Fruit fly (Drosophila melanogaster) whole organism, embryonic: ENCODE results near the gene dmGlut.

ENCODE experiments used
- Awh ChIP-seq: fragments of 200-800 bp; sonication (Bioruptor generic); IDR thresholded peaks from 2 replicates; pipeline ENCODE4, ENCODE4 v1.3.6; 2022; ENCODE audit warnings: missing biosample characterization, missing genetic modification characterization
- CG10321 ChIP-seq: fragments of 200-800 bp; sonication (Bioruptor generic); IDR thresholded peaks from 2 replicates; pipeline ENCODE4 v1.3.6; 2022; ENCODE audit warnings: missing biosample characterization, missing genetic modification characterization
- CG10462 ChIP-seq: fragments of 200-800 bp; sonication (Bioruptor generic); optimal IDR thresholded peaks from 2 replicates; lab custom pipeline; 2016; ENCODE audit warnings: missing biosample characterization, missing genetic modification characterization
- CG12391 ChIP-seq: fragments of 200-800 bp; sonication (Bioruptor generic); optimal IDR thresholded peaks from 3 replicates; lab custom pipeline; 2018; ENCODE audit warnings: missing biosample characterization, mild to moderate bottlenecking, missing genetic modification characterization, moderate library complexity
- CG13424 ChIP-seq: fragments of 200-800 bp; sonication (Bioruptor generic); optimal IDR thresholded peaks from 2 replicates; lab custom pipeline; 2019; ENCODE audit warnings: missing biosample characterization, mild to moderate bottlenecking, missing genetic modification characterization, moderate library complexity
- CG13894 ChIP-seq: fragments of 200-800 bp; sonication (Bioruptor generic); optimal IDR thresholded peaks from 3 replicates; lab custom pipeline; 2018; ENCODE audit warnings: missing biosample characterization, mild to moderate bottlenecking, missing genetic modification characterization, moderate library complexity
- CG15514 ChIP-seq: fragments of 200-800 bp; sonication (Bioruptor generic); optimal IDR thresholded peaks from 3 replicates; lab custom pipeline; 2017; ENCODE audit warnings: missing biosample characterization, missing genetic modification characterization, mild to moderate bottlenecking, moderate library complexity, missing genetic modification reagents
- CG2120 ChIP-seq: fragments of 200-800 bp; sonication (Bioruptor generic); optimal IDR thresholded peaks from 3 replicates; lab custom pipeline; 2016; ENCODE audit warnings: missing biosample characterization, missing genetic modification characterization
- CG2202 ChIP-seq: fragments of 200-800 bp; sonication (Bioruptor generic); optimal IDR thresholded peaks from 2 replicates; lab custom pipeline; 2018; ENCODE audit warnings: missing biosample characterization, mild to moderate bottlenecking, missing genetic modification characterization
- CG30020 ChIP-seq: fragments of 200-800 bp; optimal IDR thresholded peaks from 2 replicates; lab custom pipeline; 2019; ENCODE audit warnings: missing biosample characterization, mild to moderate bottlenecking, missing genetic modification characterization, moderate library complexity
- CG3281 ChIP-seq: fragments of 200-800 bp; sonication (Bioruptor generic); optimal IDR thresholded peaks from 3 replicates; lab custom pipeline; 2017; ENCODE audit warnings: missing biosample characterization, mild to moderate bottlenecking, missing genetic modification characterization
- CG33557 ChIP-seq: fragments of 200-800 bp; sonication (Bioruptor generic); optimal IDR thresholded peaks from 2 replicates; lab custom pipeline; 2019; ENCODE audit warnings: missing biosample characterization, mild to moderate bottlenecking, missing genetic modification characterization, moderate library complexity
- CG34376 ChIP-seq: fragments of 200-800 bp; sonication (Bioruptor generic); optimal IDR thresholded peaks from 2 replicates; lab custom pipeline; 2018; ENCODE audit warnings: missing biosample characterization, mild to moderate bottlenecking, missing genetic modification characterization
- CG3838 ChIP-seq: fragments of 200-800 bp; sonication (Bioruptor generic); optimal IDR thresholded peaks from 3 replicates; lab custom pipeline; 2016; ENCODE audit warnings: missing biosample characterization, missing genetic modification characterization
- CG4328 ChIP-seq: fragments of 200-800 bp; sonication (Bioruptor generic); optimal IDR thresholded peaks from 3 replicates; lab custom pipeline; 2017; ENCODE audit warnings: missing biosample characterization, missing genetic modification reagents, missing genetic modification characterization
- CG4730 ChIP-seq: fragments of 200-800 bp; sonication (Bioruptor generic); IDR thresholded peaks from 2 replicates; pipeline ENCODE4 v1.3.6; 2022; ENCODE audit warnings: missing biosample characterization, missing genetic modification characterization
- CG5180 ChIP-seq: fragments of 200-800 bp; sonication (Bioruptor generic); optimal IDR thresholded peaks from 3 replicates; lab custom pipeline; 2017; ENCODE audit warnings: missing biosample characterization, missing genetic modification characterization, mild to moderate bottlenecking, moderate library complexity, missing genetic modification reagents
- CG6254 ChIP-seq: fragments of 200-800 bp; sonication (Bioruptor generic); optimal IDR thresholded peaks from 3 replicates; lab custom pipeline; 2017; ENCODE audit warnings: mild to moderate bottlenecking, missing biosample characterization, missing genetic modification reagents, missing genetic modification characterization
- CG6765 ChIP-seq: fragments of 200-800 bp; sonication (Bioruptor generic); optimal IDR thresholded peaks from 3 replicates; lab custom pipeline; 2017; ENCODE audit warnings: missing biosample characterization, mild to moderate bottlenecking, missing genetic modification characterization
- CG7786 ChIP-seq: fragments of 200-800 bp; sonication (Bioruptor generic); optimal IDR thresholded peaks from 2 replicates; lab custom pipeline; 2016; ENCODE audit warnings: missing biosample characterization, missing genetic modification characterization
- CG9727 ChIP-seq: fragments of 200-800 bp; sonication (Bioruptor generic); optimal IDR thresholded peaks from 3 replicates; lab custom pipeline; 2017; ENCODE audit warnings: missing biosample characterization, mild to moderate bottlenecking, missing genetic modification characterization
- Deaf1 ChIP-seq: fragments of 200-800 bp; optimal IDR thresholded peaks from 3 replicates; lab custom pipeline; 2019; ENCODE audit warnings: missing biosample characterization, mild to moderate bottlenecking, missing genetic modification characterization, moderate library complexity
- Ets97D ChIP-seq: fragments of 200-800 bp; sonication (Bioruptor generic); optimal IDR thresholded peaks from 3 replicates; lab custom pipeline; 2016; ENCODE audit warnings: missing biosample characterization, missing genetic modification characterization
- Fer1 ChIP-seq: fragments of 200-800 bp; sonication (Bioruptor generic); optimal IDR thresholded peaks from 2 replicates; lab custom pipeline; 2017; ENCODE audit warnings: missing biosample characterization, mild to moderate bottlenecking, missing genetic modification characterization
- H15 ChIP-seq: fragments of 200-800 bp; sonication (Bioruptor generic); IDR thresholded peaks from 3 replicates; pipeline ENCODE4 v1.3.6; 2022; ENCODE audit warnings: missing biosample characterization, missing genetic modification characterization
- Kr ChIP-seq: fragments of 200-800 bp; sonication (Bioruptor generic); optimal IDR thresholded peaks from 2 replicates; lab custom pipeline; 2017; ENCODE audit warnings: missing biosample characterization, mild to moderate bottlenecking, missing genetic modification characterization
- Lpt ChIP-seq: fragments of >200 bp; optimal IDR thresholded peaks from 2 replicates; lab custom pipeline; 2018; ENCODE audit warnings: missing biosample characterization, missing genetic modification characterization
- Max ChIP-seq: fragments of 200-800 bp; sonication (Bioruptor generic); optimal IDR thresholded peaks from 2 replicates; lab custom pipeline; 2016; ENCODE audit warnings: missing biosample characterization, mild to moderate bottlenecking, missing genetic modification characterization
- Myb ChIP-seq: fragments of 200-800 bp; sonication (Bioruptor generic); optimal IDR thresholded peaks from 2 replicates; lab custom pipeline; 2016; ENCODE audit warnings: missing biosample characterization, missing genetic modification characterization
- Sin3A ChIP-seq: fragments of >200 bp; optimal IDR thresholded peaks from 2 replicates; lab custom pipeline; 2018
- Six4 ChIP-seq: fragments of 200-800 bp; sonication (Bioruptor generic); optimal IDR thresholded peaks from 2 replicates; lab custom pipeline; 2016; ENCODE audit warnings: missing biosample characterization, missing genetic modification characterization
- abd-A ChIP-seq: fragments of 200-800 bp; sonication (Bioruptor generic); optimal IDR thresholded peaks from 3 replicates; lab custom pipeline; 2019; ENCODE audit warnings: missing biosample characterization, mild to moderate bottlenecking, missing genetic modification characterization, moderate library complexity
- ac ChIP-seq: fragments of 200-800 bp; sonication (Bioruptor generic); optimal IDR thresholded peaks from 3 replicates; lab custom pipeline; 2017; ENCODE audit warnings: missing biosample characterization, mild to moderate bottlenecking, missing genetic modification characterization
- amos ChIP-seq: fragments of 200-800 bp; sonication (Bioruptor generic); IDR thresholded peaks from 2 replicates; pipeline ENCODE4 v1.3.6; 2022; ENCODE audit warnings: missing biosample characterization, missing genetic modification characterization; ENCODE audit not compliant: partially characterized antibody
- dm ChIP-seq: fragments of 200-800 bp; sonication (Bioruptor generic); optimal IDR thresholded peaks from 3 replicates; lab custom pipeline; 2016; ENCODE audit warnings: missing biosample characterization, missing genetic modification characterization
- dmrt99B ChIP-seq: fragments of 200-800 bp; sonication (Bioruptor generic); optimal IDR thresholded peaks from 2 replicates; lab custom pipeline; 2018; ENCODE audit warnings: missing biosample characterization, mild to moderate bottlenecking, missing genetic modification characterization, moderate library complexity
- ems ChIP-seq: fragments of 200-800 bp; sonication (Bioruptor generic); optimal IDR thresholded peaks from 3 replicates; lab custom pipeline; 2016; ENCODE audit warnings: missing biosample characterization, missing genetic modification characterization
- exex ChIP-seq: fragments of 200-800 bp; sonication (Bioruptor generic); optimal IDR thresholded peaks from 4 replicates; lab custom pipeline; 2018; ENCODE audit warnings: missing biosample characterization, mild to moderate bottlenecking, missing genetic modification characterization, moderate library complexity
- ftz-f1 ChIP-seq: fragments of 200-800 bp; sonication (Bioruptor generic); optimal IDR thresholded peaks from 2 replicates; lab custom pipeline; 2016; ENCODE audit warnings: missing biosample characterization, missing genetic modification characterization
- gem ChIP-seq: fragments of 200-800 bp; sonication (Bioruptor generic); optimal IDR thresholded peaks from 2 replicates; lab custom pipeline; 2019; ENCODE audit warnings: missing biosample characterization, mild to moderate bottlenecking, missing genetic modification characterization, moderate library complexity
- ham ChIP-seq: fragments of 200-800 bp; sonication (Bioruptor generic); IDR thresholded peaks from 2 replicates; pipeline ENCODE4 v1.3.6; 2022; ENCODE audit warnings: missing biosample characterization, missing genetic modification characterization
- ken ChIP-seq: fragments of 200-800 bp; sonication (Bioruptor generic); IDR thresholded peaks from 3 replicates; pipeline ENCODE4 v1.3.6; 2022; ENCODE audit warnings: missing biosample characterization, missing genetic modification characterization
- knrl ChIP-seq: fragments of 200-800 bp; sonication (Bioruptor generic); IDR thresholded peaks from 3 replicates; pipeline ENCODE4 v1.3.6; 2022; ENCODE audit warnings: missing biosample characterization, missing genetic modification characterization; ENCODE audit not compliant: partially characterized antibody
- lab ChIP-seq: fragments of 200-800 bp; sonication (Bioruptor generic); optimal IDR thresholded peaks from 3 replicates; lab custom pipeline; 2017; ENCODE audit warnings: missing biosample characterization, missing genetic modification characterization, mild to moderate bottlenecking, moderate library complexity, missing genetic modification reagents
- oc ChIP-seq: fragments of 200-800 bp; sonication (Bioruptor generic); optimal IDR thresholded peaks from 2 replicates; lab custom pipeline; 2018; ENCODE audit warnings: missing biosample characterization, mild to moderate bottlenecking, missing genetic modification characterization, moderate library complexity
- p53 ChIP-seq: fragments of 200-800 bp; sonication (Bioruptor generic); optimal IDR thresholded peaks from 2 replicates; lab custom pipeline; 2016; ENCODE audit warnings: missing biosample characterization, missing genetic modification characterization
- phol ChIP-seq: fragments of 200-800 bp; sonication (Bioruptor generic); optimal IDR thresholded peaks from 3 replicates; lab custom pipeline; 2018; ENCODE audit warnings: missing biosample characterization, mild to moderate bottlenecking, missing genetic modification characterization, moderate library complexity
- sens-2 ChIP-seq: fragments of 200-800 bp; sonication (Bioruptor generic); IDR thresholded peaks from 2 replicates; pipeline ENCODE4 v1.3.6; 2022; ENCODE audit warnings: missing biosample characterization, missing genetic modification characterization
- slp2 ChIP-seq: fragments of 200-800 bp; sonication (Bioruptor generic); optimal IDR thresholded peaks from 2 replicates; lab custom pipeline; 2016; ENCODE audit warnings: missing biosample characterization, missing genetic modification characterization
- stwl ChIP-seq: fragments of 200-800 bp; sonication (Bioruptor generic); optimal IDR thresholded peaks from 3 replicates; lab custom pipeline; 2018; ENCODE audit warnings: missing biosample characterization, mild to moderate bottlenecking, missing genetic modification characterization, moderate library complexity
- wek ChIP-seq: fragments of 200-800 bp; sonication (Bioruptor generic); optimal IDR thresholded peaks from 3 replicates; lab custom pipeline; 2018; ENCODE audit warnings: missing biosample characterization, mild to moderate bottlenecking, missing genetic modification characterization, moderate library complexity

dmGlut gene

DNA sequence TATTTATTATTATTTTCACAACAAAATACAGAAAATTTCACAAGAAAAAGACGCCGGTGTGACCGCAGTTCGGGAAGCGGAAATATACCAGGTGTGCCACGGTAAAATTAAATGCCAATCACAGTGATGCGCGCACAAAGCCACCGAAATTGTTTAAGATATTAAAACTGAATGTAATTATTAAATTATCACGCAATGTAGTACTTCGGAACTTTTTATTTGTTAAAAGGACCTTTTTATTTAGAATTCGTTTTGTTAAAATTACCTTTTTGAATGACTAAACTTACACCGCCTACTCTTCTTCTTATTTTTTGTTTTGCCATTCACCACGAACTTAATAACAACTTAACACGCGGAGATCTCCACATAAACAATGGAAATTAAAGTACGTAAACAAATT is 39.3 kb upstream of the dmGlut start, which contains the start of the genes CG6686 and CG34163 (continued):
- no peak for TF ChIP-seq H15 (GFP tag; lab: Robert Waterston, UW)
- no peak for TF ChIP-seq Awh (GFP tag; lab: Robert Waterston, UW)
- peak; percentile 7 for TF ChIP-seq CG3838 (GFP tag; lab: Kevin White, UChicago)
- peak; percentile 49 for TF ChIP-seq CG15514 (GFP tag; lab: Kevin White, UChicago)
- TF ChIP-seq CG7786 (GFP tag; lab: Kevin White, UChicago): peak; percentile 55
- TF ChIP-seq sens-2: no peak
- no peak; the same call in 2 of the 3 replicates for TF ChIP-seq ken
- peak; percentile 71 for TF ChIP-seq Ets97D (GFP tag; lab: Kevin White, UChicago)
- no peak for TF ChIP-seq CG10321 (GFP tag; lab: Robert Waterston, UW)
- peak; percentile 68 for TF ChIP-seq phol (tag; lab: Kevin White, UChicago)
- TF ChIP-seq CG9727 (GFP tag; lab: Kevin White, UChicago): peak; percentile 33
- TF ChIP-seq knrl: 0 out of 3 replicates have a peak, but pooled peaks have one; percentile 21
- TF ChIP-seq dmrt99B: no peak
- no peak for TF ChIP-seq Six4
- peak; percentile 17 for TF ChIP-seq CG34376 (GFP tag; lab: Kevin White, UChicago)
- TF ChIP-seq stwl: peak; percentile 63
- peak; percentile 29 for TF ChIP-seq CG30020
- peak; percentile 35 for TF ChIP-seq CG3281 (GFP tag; lab: Kevin White, UChicago)
- TF ChIP-seq abd-A (tag; lab: Kevin White, UChicago): no peak
- no peak for TF ChIP-seq CG4730 (GFP tag; lab: Robert Waterston, UW)
- TF ChIP-seq exex (tag; lab: Kevin White, UChicago): peak; percentile 19
- no peak for TF ChIP-seq oc (tag; lab: Kevin White, UChicago)
- TF ChIP-seq CG2202 (tag; lab: Kevin White, UChicago): peak; percentile 2
- TF ChIP-seq Sin3A: peak; percentile 59
- no peak for TF ChIP-seq gem
- TF ChIP-seq ham (GFP tag; lab: Robert Waterston, UW): no peak
- TF ChIP-seq Kr (GFP tag; lab: Kevin White, UChicago): no peak
- TF ChIP-seq CG33557 (GFP tag; lab: Kevin White, UChicago): peak; percentile 32
- TF ChIP-seq CG6254 (GFP tag; lab: Kevin White, UChicago): peak; percentile 19
- peak; percentile 17 for TF ChIP-seq ftz-f1 (GFP tag; lab: Kevin White, UChicago)
- peak; percentile 59 for TF ChIP-seq CG12391 (tag; lab: Kevin White, UChicago)
- TF ChIP-seq ems (GFP tag; lab: Kevin White, UChicago): peak; percentile 47
- peak; percentile 23 for TF ChIP-seq CG13424 (tag; lab: Kevin White, UChicago)
- peak; percentile 37 for TF ChIP-seq CG10462 (GFP tag; lab: Kevin White, UChicago)
- peak; percentile 76 for TF ChIP-seq CG2120 (GFP tag; lab: Kevin White, UChicago)
- no peak for TF ChIP-seq wek (GFP tag; lab: Kevin White, UChicago)
- no peak for TF ChIP-seq Deaf1 (tag; lab: Kevin White, UChicago)
- TF ChIP-seq dm (GFP tag; lab: Kevin White, UChicago): peak; percentile 92
- no peak for TF ChIP-seq Fer1 (GFP tag; lab: Kevin White, UChicago)
- TF ChIP-seq CG13894 (tag; lab: Kevin White, UChicago): peak; percentile 54
- TF ChIP-seq p53 (GFP tag; lab: Kevin White, UChicago): no peak
- peak; percentile 29 for TF ChIP-seq CG4328 (GFP tag; lab: Kevin White, UChicago)
- peak; percentile 22 for TF ChIP-seq slp2 (GFP tag; lab: Kevin White, UChicago)
- no peak for TF ChIP-seq lab (GFP tag; lab: Kevin White, UChicago)
- TF ChIP-seq ac (GFP tag; lab: Kevin White, UChicago): no peak
- no peak for TF ChIP-seq CG6765 (GFP tag; lab: Kevin White, UChicago)
- TF ChIP-seq Max (GFP tag; lab: Kevin White, UChicago): peak; percentile 78
- no peak for TF ChIP-seq CG5180 (GFP tag; lab: Kevin White, UChicago)
- TF ChIP-seq Lpt: no peak
- peak; percentile 13 for TF ChIP-seq Myb
- TF ChIP-seq amos (GFP tag; lab: Robert Waterston, UW): 0 out of 2 replicates have a peak, but pooled peaks have one; percentile 12
